Worm (Caenorhabditis elegans) whole organism, dauer: ENCODE results near the gene F02D10.3.

Experiments used
- unc-62 ChIP-seq: sonication (generic microtip); optimal IDR thresholded peaks from 2 replicates; lab custom pipeline; 2017; ENCODE audit warnings: missing biosample characterization, missing genetic modification reagents, missing genetic modification characterization

Gene F02D10.3

DNA sequence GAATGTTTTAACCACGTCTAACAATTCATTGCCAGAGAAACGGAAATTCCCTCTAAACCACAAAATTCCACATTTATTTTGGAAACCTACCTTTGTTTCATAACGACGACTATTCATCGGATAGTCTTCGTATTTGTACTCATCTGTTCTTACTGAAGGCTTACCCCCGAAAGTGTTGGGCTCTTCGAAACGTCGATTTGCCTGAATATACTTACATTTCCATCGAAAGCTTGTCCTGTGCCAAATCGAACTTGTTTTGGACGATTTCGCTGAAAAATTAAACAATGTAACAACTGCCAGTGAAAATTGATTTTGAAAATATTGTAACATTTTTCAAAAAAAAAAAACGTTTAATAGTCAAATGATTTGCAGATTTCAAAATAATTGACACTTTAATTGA lies at the start of gene F02D10.3:
F02D10.3 (minus strand) TSS at position 101 of the 400 bp plus-strand sequence.
- TF ChIP-seq unc-62 (GFP tag; lab: Kevin White, UChicago) = no peak

DNA sequence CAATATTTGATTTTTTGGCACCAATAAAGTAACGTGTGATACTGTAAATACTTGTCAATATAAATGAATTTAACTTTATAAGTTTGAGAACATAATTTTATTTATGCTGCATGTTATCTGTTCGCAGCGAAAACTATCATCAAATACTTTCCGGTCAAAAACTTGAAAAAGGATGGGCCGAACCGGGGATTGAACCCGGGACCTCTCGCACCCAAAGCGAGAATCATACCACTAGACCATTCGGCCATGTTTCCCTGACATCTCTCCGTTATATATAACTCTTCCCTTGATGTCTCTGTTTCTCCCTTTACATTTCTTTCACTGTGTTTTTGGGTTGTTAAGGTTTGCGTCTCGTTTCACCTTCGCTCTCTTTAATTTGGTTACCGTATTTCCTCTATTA lies 49.4 kb upstream of the F02D10.3 start:
- no peak for TF ChIP-seq unc-62 (GFP tag; lab: Kevin White, UChicago)

- TF ChIP-seq unc-62 (GFP tag; lab: Kevin White, UChicago) = no peak
These were observed 48.6 kb upstream of the F02D10.3 start, which contains the start of gene col-185 for ce11 chrX:13510997-13511396. Gene col-185, minus strand, starts transcription at chrX:13511097.

DNA sequence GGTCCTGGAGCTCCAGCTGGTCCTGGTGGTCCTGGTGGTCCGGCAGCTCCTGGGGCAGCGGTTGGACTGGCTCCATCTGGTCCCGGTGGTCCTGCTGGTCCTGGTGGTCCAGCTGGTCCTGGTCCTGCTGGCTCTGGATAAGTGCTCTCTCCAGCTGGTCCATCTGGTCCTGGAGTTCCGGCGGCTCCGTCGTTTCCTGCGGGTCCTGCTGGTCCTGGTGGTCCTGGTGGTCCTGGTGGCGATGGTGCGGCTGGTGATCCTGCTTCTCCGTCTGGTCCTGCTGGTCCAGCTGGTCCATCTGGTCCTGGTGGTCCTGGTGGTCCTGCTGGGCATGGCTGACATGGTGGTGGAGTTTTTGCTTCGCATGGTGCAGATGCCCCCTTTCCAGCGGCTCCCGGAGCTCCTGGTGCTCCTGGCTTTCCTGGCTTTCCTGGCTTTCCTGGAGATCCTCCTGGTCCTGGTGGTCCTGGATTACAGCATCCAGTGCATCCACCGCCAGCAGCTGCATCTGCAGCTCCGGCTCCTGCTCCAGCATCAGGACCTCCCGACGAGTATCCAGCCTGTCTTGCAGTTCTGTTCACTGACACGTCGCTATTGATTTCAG lies 47.9 kb upstream of the F02D10.3 start:
- no peak for TF ChIP-seq unc-62 (GFP tag; lab: Kevin White, UChicago)

DNA sequence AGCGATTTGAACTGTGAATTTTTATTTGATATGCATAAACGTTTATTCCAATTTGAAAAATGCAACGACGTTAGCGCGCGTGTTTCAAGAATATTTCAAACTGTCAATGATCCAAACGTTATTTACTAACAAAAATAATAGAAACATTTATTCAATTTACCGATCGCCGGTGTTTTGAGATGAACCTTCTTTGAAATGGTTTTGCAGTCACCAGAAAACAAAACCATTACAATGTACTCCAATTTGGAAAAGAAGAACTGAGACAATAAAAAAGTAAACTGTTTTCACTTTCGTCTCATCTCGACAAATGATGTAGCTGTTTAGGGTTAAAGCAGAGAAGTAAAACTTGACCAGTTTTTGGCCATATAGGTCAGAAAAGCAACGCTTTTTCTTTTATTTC lies 44.8 kb upstream of the F02D10.3 start, which contains the start of gene H06A10.1:
H06A10.1 (plus strand) TSS at position 301 of the 400 bp plus-strand sequence.
- no peak for TF ChIP-seq unc-62 (GFP tag; lab: Kevin White, UChicago)

DNA sequence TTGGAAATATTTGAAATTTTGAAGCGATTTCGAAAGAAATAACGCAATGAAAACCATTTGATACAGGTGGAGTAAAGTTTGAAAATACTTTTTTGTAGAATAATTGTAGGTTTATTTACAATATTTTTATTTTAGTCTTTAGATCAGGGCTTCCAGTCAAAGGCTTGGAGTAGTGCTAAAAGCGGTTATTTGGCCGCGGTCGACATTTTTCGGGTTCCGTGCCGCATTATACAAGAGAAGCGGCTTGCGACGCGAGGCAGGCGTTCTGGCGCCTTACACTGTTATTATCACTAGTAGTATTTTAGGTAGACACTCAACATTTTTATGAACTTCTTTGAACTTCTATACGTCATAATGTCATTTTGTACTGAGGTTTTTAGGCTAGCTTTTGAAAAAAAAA lies 44.1 kb upstream of the F02D10.3 start:
- no peak for TF ChIP-seq unc-62 (GFP tag; lab: Kevin White, UChicago)

- no peak for TF ChIP-seq unc-62 (GFP tag; lab: Kevin White, UChicago)
These were observed 43.6 kb upstream of the F02D10.3 start for ce11 chrX:13506043-13506442.

ce11 chrX:13505201-13505600 lies 42.8 kb upstream of the F02D10.3 start:
- no peak for TF ChIP-seq unc-62 (GFP tag; lab: Kevin White, UChicago)

DNA sequence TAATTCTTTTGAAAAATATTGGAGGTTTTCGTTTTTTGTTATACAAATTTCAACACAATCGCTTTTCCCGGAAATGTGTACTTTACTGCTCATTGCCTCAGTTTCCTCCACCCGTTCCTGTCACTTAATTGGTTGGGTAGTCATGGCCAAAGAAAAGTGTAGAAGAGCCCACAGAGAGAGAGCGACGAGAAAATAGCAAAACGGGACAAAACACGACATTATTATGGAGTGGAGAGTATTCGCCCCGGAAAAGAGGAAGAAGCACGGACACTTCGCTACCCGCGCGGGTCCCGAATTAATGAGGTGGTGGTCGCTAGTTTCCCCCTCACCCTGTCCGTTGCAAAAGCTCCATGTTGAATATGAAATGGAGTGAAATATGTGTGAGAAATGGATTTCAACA lies 41.4 kb upstream of the F02D10.3 start:
- no peak for TF ChIP-seq unc-62 (GFP tag; lab: Kevin White, UChicago)

ce11 chrX:13502282-13502681 lies 39.9 kb upstream of the F02D10.3 start:
- no peak for TF ChIP-seq unc-62 (GFP tag; lab: Kevin White, UChicago)

DNA sequence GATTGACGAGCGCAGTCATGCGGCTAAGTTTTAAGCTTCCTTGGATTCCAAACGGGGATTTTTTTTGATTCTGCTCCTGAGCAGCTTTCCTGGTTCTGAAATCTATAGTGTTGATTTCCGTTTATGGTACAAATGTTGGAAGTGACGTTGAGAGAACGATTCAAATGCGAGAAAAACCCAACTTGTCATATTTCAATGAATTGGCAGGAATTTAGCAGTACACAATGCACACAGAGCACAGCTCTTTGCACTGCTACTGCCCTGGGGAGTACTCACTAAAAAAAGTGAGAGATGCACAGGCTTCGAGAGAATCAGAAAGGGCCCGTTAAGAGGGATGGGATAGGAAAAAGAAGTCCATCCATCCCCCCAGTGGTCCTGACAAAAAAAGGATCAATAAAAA lies 38.1 kb upstream of the F02D10.3 start, which contains the start of gene sad-1:
sad-1 (minus strand) TSS at position 101 of the 400 bp plus-strand sequence.
- no peak for TF ChIP-seq unc-62 (GFP tag; lab: Kevin White, UChicago)

DNA sequence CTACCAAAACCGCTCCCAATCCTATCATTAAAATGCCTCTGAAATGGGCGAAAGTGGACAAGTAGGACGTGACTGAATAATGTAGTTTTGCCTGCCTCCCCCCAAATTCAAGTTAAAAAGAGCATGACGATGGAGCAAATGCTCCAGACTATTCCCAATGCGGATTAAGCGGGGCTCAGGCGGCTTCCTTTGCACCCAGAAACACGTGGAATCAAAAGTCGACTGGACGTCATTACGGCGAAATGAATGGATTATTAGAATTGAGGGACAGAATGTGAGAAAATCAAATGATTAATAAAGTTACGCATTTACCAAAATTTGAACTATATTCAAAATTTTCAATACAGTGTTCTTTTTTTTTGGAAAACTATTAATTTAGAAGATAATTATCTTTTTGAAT lies 37.5 kb upstream of the F02D10.3 start:
- TF ChIP-seq unc-62 (GFP tag; lab: Kevin White, UChicago) = no peak

DNA sequence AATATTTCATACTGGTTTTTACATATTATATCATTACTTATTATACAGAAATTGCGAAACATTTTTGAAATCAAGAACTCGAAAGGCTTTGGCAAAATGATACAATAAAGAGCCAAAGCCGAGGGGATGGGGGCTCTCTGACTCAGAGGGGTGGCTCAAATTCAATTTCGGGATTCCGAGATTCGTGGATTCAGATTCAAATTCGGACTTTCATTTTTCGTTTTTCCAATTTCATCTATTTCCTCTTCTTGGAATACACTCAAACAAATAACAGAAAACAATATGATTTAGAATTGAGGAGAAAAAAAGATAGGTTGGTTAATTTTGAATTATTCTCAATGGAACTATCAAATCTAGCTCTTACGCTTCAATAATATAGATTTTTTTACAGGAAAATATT lies 36.7 kb upstream of the F02D10.3 start:
- TF ChIP-seq unc-62 (GFP tag; lab: Kevin White, UChicago) = no peak

ce11 chrX:13493762-13494161 lies 31.3 kb upstream of the F02D10.3 start:
- TF ChIP-seq unc-62 (GFP tag; lab: Kevin White, UChicago) = no peak

DNA sequence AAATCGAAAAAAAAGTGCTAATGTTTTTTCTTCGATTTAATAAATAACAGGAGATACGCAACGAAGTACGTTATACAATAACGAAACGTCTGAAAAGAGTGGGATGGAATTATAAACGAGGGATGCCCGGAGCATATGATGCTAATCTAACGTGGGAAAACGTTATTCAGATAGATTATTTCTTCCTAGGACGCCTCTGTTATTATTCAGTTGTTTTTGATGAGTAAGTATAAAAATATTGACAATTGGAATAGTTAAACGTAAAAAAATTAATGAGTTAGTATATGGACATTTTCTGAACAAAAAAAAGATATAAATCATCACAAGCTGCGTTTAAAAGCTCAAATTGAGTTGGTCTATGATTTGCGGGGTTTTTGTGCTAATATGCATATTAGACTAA lies 22.4 kb upstream of the F02D10.3 start, which contains the start of gene srd-51:
srd-51 (minus strand) TSS at position 101 of the 400 bp plus-strand sequence.
- no peak for TF ChIP-seq unc-62 (GFP tag; lab: Kevin White, UChicago)

DNA sequence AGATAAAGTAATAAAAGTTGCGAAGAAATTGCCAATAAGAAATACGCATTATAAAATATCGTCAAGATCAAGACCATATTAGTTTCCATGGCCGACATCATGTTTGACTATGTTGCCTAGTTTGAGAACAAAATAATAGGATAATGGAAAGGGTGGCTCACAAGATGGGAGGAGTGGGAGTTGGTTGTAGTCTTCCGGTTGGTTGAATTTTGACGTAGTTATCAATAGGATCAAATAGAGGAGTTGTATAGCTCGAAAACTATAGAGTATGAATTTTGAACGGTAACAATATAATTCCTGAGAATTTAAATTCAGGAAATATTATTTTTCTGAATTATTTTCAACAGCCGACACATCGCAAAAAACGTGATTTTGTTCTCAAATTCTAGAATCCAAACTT lies 19.3 kb upstream of the F02D10.3 start, which contains the start of gene srd-50:
srd-50 (minus strand) TSS at position 101 of the 400 bp plus-strand sequence.
- TF ChIP-seq unc-62 (GFP tag; lab: Kevin White, UChicago) = no peak

ce11 chrX:13477356-13477755 lies 14.9 kb upstream of the F02D10.3 start, which contains the start of gene efn-3:
Gene efn-3, minus strand, starts transcription at chrX:13477456.
- TF ChIP-seq unc-62 (GFP tag; lab: Kevin White, UChicago) = no peak
